Fruit fly (Drosophila melanogaster) whole organism, embryonic: Measurements from ENCODE around the gene Wnt6.

Source experiments
- Awh ChIP-seq: fragments of 200-800 bp; sonication (Bioruptor generic); IDR thresholded peaks from 2 replicates; pipeline ENCODE4, ENCODE4 v1.3.6; 2022; ENCODE audit warnings: missing biosample characterization, missing genetic modification characterization
- B-H1 ChIP-seq: fragments of 200-800 bp; sonication (Bioruptor generic); IDR thresholded peaks from 3 replicates; pipeline ENCODE4 v1.3.6; 2022; ENCODE audit warnings: missing biosample characterization, missing genetic modification characterization
- CG10147 ChIP-seq: fragments of 200-800 bp; sonication (Bioruptor generic); optimal IDR thresholded peaks from 2 replicates; lab custom pipeline; 2019; ENCODE audit warnings: missing biosample characterization, mild to moderate bottlenecking, missing genetic modification characterization, moderate library complexity
- CG10267 ChIP-seq: fragments of 200-800 bp; sonication (Bioruptor generic); optimal IDR thresholded peaks from 2 replicates; lab custom pipeline; 2018; ENCODE audit warnings: missing biosample characterization, mild to moderate bottlenecking, missing genetic modification characterization, moderate library complexity
- CG11093 ChIP-seq: fragments of 200-800 bp; sonication (Bioruptor generic); IDR thresholded peaks from 3 replicates; pipeline ENCODE4 v1.3.6; 2022; ENCODE audit warnings: missing biosample characterization, missing genetic modification characterization
- CG11560 ChIP-seq: fragments of 200-800 bp; sonication (Bioruptor generic); IDR thresholded peaks from 3 replicates; pipeline ENCODE4 v1.3.6; 2022; ENCODE audit warnings: missing biosample characterization, missing genetic modification characterization
- CG12391 ChIP-seq: fragments of 200-800 bp; sonication (Bioruptor generic); optimal IDR thresholded peaks from 3 replicates; lab custom pipeline; 2018; ENCODE audit warnings: missing biosample characterization, mild to moderate bottlenecking, missing genetic modification characterization, moderate library complexity
- CG14441 ChIP-seq: fragments of 200-800 bp; sonication (Bioruptor generic); IDR thresholded peaks from 2 replicates; pipeline ENCODE4 v1.3.6; 2022; ENCODE audit warnings: missing biosample characterization, missing genetic modification characterization
- CG14965 ChIP-seq: fragments of 200-800 bp; sonication (Bioruptor generic); optimal IDR thresholded peaks from 2 replicates; lab custom pipeline; 2016; ENCODE audit warnings: missing biosample characterization, missing genetic modification characterization, borderline replicate concordance
- CG15601 ChIP-seq: fragments of 200-800 bp; sonication (Bioruptor generic); optimal IDR thresholded peaks from 3 replicates; lab custom pipeline; 2019; ENCODE audit warnings: missing biosample characterization, mild to moderate bottlenecking, missing genetic modification characterization, moderate library complexity
- CG17385 ChIP-seq: fragments of 200-800 bp; sonication (Bioruptor generic); optimal IDR thresholded peaks from 3 replicates; lab custom pipeline; 2018; ENCODE audit warnings: missing biosample characterization, mild to moderate bottlenecking, missing genetic modification characterization
- CG1832 ChIP-seq: fragments of 200-800 bp; sonication (Bioruptor generic); optimal IDR thresholded peaks from 2 replicates; lab custom pipeline; 2017; ENCODE audit warnings: missing biosample characterization, mild to moderate bottlenecking, missing genetic modification characterization, inconsistent platforms
- CG18476 ChIP-seq: fragments of 200-800 bp; sonication (Bioruptor generic); optimal IDR thresholded peaks from 2 replicates; lab custom pipeline; 2016; ENCODE audit warnings: missing biosample characterization, mild to moderate bottlenecking, missing genetic modification characterization
- CG2199 ChIP-seq: fragments of 200-800 bp; sonication (Bioruptor generic); IDR thresholded peaks from 3 replicates; pipeline ENCODE4 v1.3.6; 2022; ENCODE audit warnings: missing biosample characterization, missing genetic modification characterization
- CG2875 ChIP-seq: fragments of 200-800 bp; sonication (Bioruptor generic); optimal IDR thresholded peaks from 2 replicates; lab custom pipeline; 2017; ENCODE audit warnings: missing biosample characterization, mild to moderate bottlenecking, missing genetic modification characterization, missing genetic modification reagents
- CG33557 ChIP-seq: fragments of 200-800 bp; sonication (Bioruptor generic); optimal IDR thresholded peaks from 2 replicates; lab custom pipeline; 2019; ENCODE audit warnings: missing biosample characterization, mild to moderate bottlenecking, missing genetic modification characterization, moderate library complexity
- CG43689 ChIP-seq: fragments of 200-800 bp; sonication (Bioruptor generic); IDR thresholded peaks from 2 replicates; pipeline ENCODE4 v1.3.6; 2022; ENCODE audit warnings: missing biosample characterization, missing genetic modification characterization
- CG4404 ChIP-seq: fragments of 200-800 bp; sonication (Bioruptor generic); IDR thresholded peaks from 2 replicates; pipeline ENCODE4 v1.3.6; 2022; ENCODE audit warnings: missing biosample characterization, missing genetic modification characterization
- CG4730 ChIP-seq: fragments of 200-800 bp; sonication (Bioruptor generic); IDR thresholded peaks from 2 replicates; pipeline ENCODE4 v1.3.6; 2022; ENCODE audit warnings: missing biosample characterization, missing genetic modification characterization
- CG5180 ChIP-seq: fragments of 200-800 bp; sonication (Bioruptor generic); optimal IDR thresholded peaks from 3 replicates; lab custom pipeline; 2017; ENCODE audit warnings: missing biosample characterization, missing genetic modification characterization, mild to moderate bottlenecking, moderate library complexity, missing genetic modification reagents
- CG5245 ChIP-seq: fragments of 200-800 bp; sonication (Bioruptor generic); optimal IDR thresholded peaks from 3 replicates; lab custom pipeline; 2016; ENCODE audit warnings: missing biosample characterization, missing genetic modification characterization
- CG6272 ChIP-seq: fragments of 200-800 bp; sonication (Bioruptor generic); IDR thresholded peaks from 2 replicates; pipeline ENCODE4 v1.3.6; 2022; ENCODE audit warnings: missing biosample characterization, missing genetic modification characterization
- CG7372 ChIP-seq: fragments of 200-800 bp; sonication (Bioruptor generic); IDR thresholded peaks from 2 replicates; pipeline ENCODE4 v1.3.6; 2022; ENCODE audit warnings: missing biosample characterization, missing genetic modification characterization
- CG7963 ChIP-seq: fragments of 200-800 bp; sonication (Bioruptor generic); IDR thresholded peaks from 3 replicates; pipeline ENCODE4 v1.3.6; 2022; ENCODE audit warnings: missing biosample characterization, missing genetic modification characterization; ENCODE audit not compliant: partially characterized antibody
- CG8924 ChIP-seq: fragments of 200-800 bp; optimal IDR thresholded peaks from 3 replicates; lab custom pipeline; 2019; ENCODE audit warnings: missing biosample characterization, mild to moderate bottlenecking, missing genetic modification characterization, moderate library complexity
- CG9437 ChIP-seq: fragments of 200-800 bp; sonication (Bioruptor generic); optimal IDR thresholded peaks from 2 replicates; lab custom pipeline; 2018; ENCODE audit warnings: missing biosample characterization, mild to moderate bottlenecking, missing genetic modification characterization
- Camta ChIP-seq: fragments of 200-800 bp; sonication (Bioruptor generic); optimal IDR thresholded peaks from 2 replicates; lab custom pipeline; 2016; ENCODE audit warnings: missing biosample characterization, missing genetic modification characterization
- D ChIP-seq, 2 experiments: fragments of 200-800 bp in 1 of 2; fragments of >200 bp in 1 of 2; sonication (Bioruptor generic) in 1 of 2; optimal IDR thresholded peaks; 2 replicates in 1 of 2; 3 replicates in 1 of 2; lab custom pipeline; 2017; ENCODE audit warnings: mild to moderate bottlenecking in 1 of 2, missing biosample characterization in 1 of 2, missing genetic modification characterization in 1 of 2, missing genetic modification reagents in 1 of 2
- D19A ChIP-seq: fragments of 200-800 bp; optimal IDR thresholded peaks from 3 replicates; lab custom pipeline; 2019; ENCODE audit warnings: missing biosample characterization, mild to moderate bottlenecking, missing genetic modification characterization, moderate library complexity
- Doc3 ChIP-seq: fragments of 200-800 bp; sonication (Bioruptor generic); IDR thresholded peaks from 3 replicates; pipeline ENCODE4 v1.3.6; 2022; ENCODE audit warnings: missing biosample characterization, missing genetic modification characterization; ENCODE audit not compliant: partially characterized antibody
- E2f1 ChIP-seq: fragments of 200-800 bp; sonication (Bioruptor generic); IDR thresholded peaks from 2 replicates; pipeline ENCODE4 v1.3.6; 2022; ENCODE audit warnings: missing biosample characterization, missing genetic modification characterization
- HmgZ ChIP-seq: fragments of 200-800 bp; sonication (Bioruptor generic); optimal IDR thresholded peaks from 2 replicates; lab custom pipeline; 2018; ENCODE audit warnings: missing biosample characterization, mild to moderate bottlenecking, missing genetic modification characterization
- Mes4 ChIP-seq: fragments of 200-800 bp; sonication (Bioruptor generic); optimal IDR thresholded peaks from 2 replicates; lab custom pipeline; 2016; ENCODE audit warnings: missing biosample characterization, missing genetic modification characterization
- NFAT ChIP-seq: fragments of 200-800 bp; sonication (Bioruptor generic); IDR thresholded peaks from 2 replicates; pipeline ENCODE4 v1.3.6; 2022; ENCODE audit warnings: missing biosample characterization, missing genetic modification characterization
- al ChIP-seq: fragments of 200-800 bp; sonication (Bioruptor generic); IDR thresholded peaks from 2 replicates; pipeline ENCODE4 v1.3.6; 2022; ENCODE audit warnings: missing biosample characterization, missing genetic modification characterization
- br ChIP-seq: fragments of >200 bp; optimal IDR thresholded peaks from 2 replicates; lab custom pipeline; 2017
- cad ChIP-seq: fragments of >200 bp; optimal IDR thresholded peaks from 2 replicates; lab custom pipeline; 2017; ENCODE audit warnings: missing biosample characterization, missing genetic modification characterization
- cato ChIP-seq: fragments of 200-800 bp; sonication (Bioruptor generic); optimal IDR thresholded peaks from 2 replicates; lab custom pipeline; 2016; ENCODE audit warnings: missing biosample characterization, missing genetic modification characterization, borderline replicate concordance
- chif ChIP-seq, 2 experiments: fragments of 200-800 bp; sonication (Bioruptor generic); optimal IDR thresholded peaks; 3 replicates each; lab custom pipeline; 2016; ENCODE audit warnings: missing biosample characterization in 2 of 2, missing genetic modification characterization in 2 of 2
- crc ChIP-seq: fragments of 200-800 bp; sonication (Bioruptor generic); optimal IDR thresholded peaks from 2 replicates; lab custom pipeline; 2016; ENCODE audit warnings: missing biosample characterization, missing genetic modification characterization
- crol ChIP-seq: fragments of 200-800 bp; sonication (Bioruptor generic); IDR thresholded peaks from 2 replicates; pipeline ENCODE4 v1.3.6; 2022; ENCODE audit warnings: missing biosample characterization, missing genetic modification characterization
- gsb-n ChIP-seq: fragments of 200-800 bp; sonication (Bioruptor generic); optimal IDR thresholded peaks from 3 replicates; lab custom pipeline; 2018; ENCODE audit warnings: missing biosample characterization, mild to moderate bottlenecking, missing genetic modification characterization
- ham ChIP-seq: fragments of 200-800 bp; sonication (Bioruptor generic); IDR thresholded peaks from 2 replicates; pipeline ENCODE4 v1.3.6; 2022; ENCODE audit warnings: missing biosample characterization, missing genetic modification characterization
- jigr1 ChIP-seq: fragments of 200-800 bp; sonication (Bioruptor generic); IDR thresholded peaks from 3 replicates; pipeline ENCODE4 v1.3.6; 2022; ENCODE audit warnings: missing biosample characterization, missing genetic modification characterization
- mld ChIP-seq: fragments of 200-800 bp; sonication (Bioruptor generic); IDR thresholded peaks from 3 replicates; pipeline ENCODE4 v1.3.6; 2022; ENCODE audit warnings: missing biosample characterization, missing genetic modification characterization; ENCODE audit not compliant: partially characterized antibody
- nerfin-2 ChIP-seq: fragments of 200-800 bp; sonication (Bioruptor generic); IDR thresholded peaks from 2 replicates; pipeline ENCODE4 v1.3.6; 2022; ENCODE audit warnings: missing biosample characterization, missing genetic modification characterization; ENCODE audit not compliant: partially characterized antibody
- slbo ChIP-seq: fragments of 200-800 bp; sonication (Bioruptor generic); IDR thresholded peaks from 2 replicates; pipeline ENCODE4 v1.3.6; 2022; ENCODE audit warnings: missing biosample characterization, missing genetic modification characterization
- slp2 ChIP-seq: fragments of 200-800 bp; sonication (Bioruptor generic); optimal IDR thresholded peaks from 2 replicates; lab custom pipeline; 2016; ENCODE audit warnings: missing biosample characterization, missing genetic modification characterization
- sr ChIP-seq: fragments of 200-800 bp; sonication (Bioruptor generic); IDR thresholded peaks from 3 replicates; pipeline ENCODE4 v1.3.6; 2022; ENCODE audit warnings: missing biosample characterization, missing genetic modification characterization
- unc-4 ChIP-seq: fragments of 200-800 bp; sonication (Bioruptor generic); IDR thresholded peaks from 2 replicates; pipeline ENCODE4 v1.3.6; 2022; ENCODE audit warnings: missing biosample characterization, missing genetic modification characterization; ENCODE audit not compliant: partially characterized antibody
- vnd ChIP-seq: fragments of 200-800 bp; sonication (Bioruptor generic); IDR thresholded peaks from 3 replicates; pipeline ENCODE4 v1.3.6; 2022; ENCODE audit warnings: missing biosample characterization, missing genetic modification characterization; ENCODE audit not compliant: partially characterized antibody

Gene Wnt6

DNA sequence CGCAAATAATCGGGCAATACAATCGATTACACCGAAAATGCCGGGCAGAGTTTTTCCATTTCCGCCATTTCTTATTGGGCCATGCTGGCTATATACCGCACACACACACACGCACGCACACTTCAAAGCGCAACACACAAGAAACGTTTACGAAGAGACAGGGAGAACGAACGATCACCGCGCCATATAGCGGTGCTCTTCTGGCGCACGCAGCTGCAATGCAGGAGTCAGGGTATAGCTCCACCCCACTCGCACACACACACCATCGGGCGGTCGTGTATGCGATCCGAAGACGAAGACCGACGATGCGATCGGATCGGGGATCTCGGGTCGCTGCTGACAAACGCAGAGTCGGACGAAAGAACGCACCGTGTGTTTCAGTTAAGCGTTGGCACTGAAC is 26.7 kb upstream of the Wnt6 start, which contains the start of gene wg (continued):
- no peak for TF ChIP-seq CG11093 (GFP tag; lab: Robert Waterston, UW)
- TF ChIP-seq ham (GFP tag; lab: Robert Waterston, UW), result no peak
- no peak for TF ChIP-seq CG10267
- TF ChIP-seq CG4404 (GFP tag; lab: Robert Waterston, UW), result no peak
- 0 out of 3 replicates have a peak, but pooled peaks have one; percentile 37 for TF ChIP-seq sr (GFP tag; lab: Robert Waterston, UW)
- no peak for TF ChIP-seq br (lab: Kevin White, UChicago)
- TF ChIP-seq cato, result no peak
- peak in 1 of 2 experiments; percentile 47 for TF ChIP-seq chif (GFP tag; optimal IDR thresholded peaks at IDR 0.05; lab: Kevin White, UChicago)
- no peak for TF ChIP-seq CG10147
- no peak for TF ChIP-seq Camta (GFP tag; lab: Kevin White, UChicago)
- no peak for TF ChIP-seq CG2875
- peak; percentile 34 for TF ChIP-seq CG5180 (GFP tag; lab: Kevin White, UChicago)
- TF ChIP-seq CG11560 (tag; lab: Robert Waterston, UW), result no peak
- TF ChIP-seq mld (GFP tag; lab: Robert Waterston, UW), result no peak
- TF ChIP-seq al (GFP tag; lab: Robert Waterston, UW), result no peak
- peak; percentile 88 for TF ChIP-seq CG2199 (GFP tag; lab: Robert Waterston, UW)
- TF ChIP-seq CG7963 (GFP tag; lab: Robert Waterston, UW), result 0 out of 3 replicates have a peak, but pooled peaks have one; percentile 40
- peak; percentile 35 for TF ChIP-seq HmgZ (tag; lab: Kevin White, UChicago)
- no peak for TF ChIP-seq CG18476 (GFP tag; lab: Kevin White, UChicago)
- peak; percentile 98 for TF ChIP-seq CG1832 (GFP tag; lab: Kevin White, UChicago)
- no peak for TF ChIP-seq CG43689 (GFP tag; lab: Robert Waterston, UW)
- no peak for TF ChIP-seq jigr1 (GFP tag; lab: Robert Waterston, UW)
- TF ChIP-seq slp2 (GFP tag; lab: Kevin White, UChicago), result no peak
- TF ChIP-seq nerfin-2 (GFP tag; lab: Robert Waterston, UW), result no peak
- no peak for TF ChIP-seq B-H1 (GFP tag; lab: Robert Waterston, UW)
- no peak for TF ChIP-seq CG14965
- no peak for TF ChIP-seq crc
- peak; percentile 44 for TF ChIP-seq cad
- TF ChIP-seq crol, result peak; percentile 50
- no peak for TF ChIP-seq CG15601 (tag; lab: Kevin White, UChicago)
- TF ChIP-seq CG6272 (GFP tag; lab: Robert Waterston, UW), result peak; percentile 32; the same call in 1 of the 2 replicates
- no peak for TF ChIP-seq vnd
- TF ChIP-seq slbo (GFP tag; lab: Robert Waterston, UW), result peak; percentile 40; the same call in 1 of the 2 replicates
- peak; percentile 43 for TF ChIP-seq Mes4 (GFP tag; lab: Kevin White, UChicago)
- TF ChIP-seq D (optimal IDR thresholded peaks at IDR 0.05; lab: Kevin White, UChicago), result peak; percentile 70
- no peak for TF ChIP-seq D (GFP tag; optimal IDR thresholded peaks at IDR 0.05; lab: Kevin White, UChicago)
- no peak for TF ChIP-seq CG4730 (GFP tag; lab: Robert Waterston, UW)
- no peak for TF ChIP-seq D19A (tag; lab: Kevin White, UChicago)
- no peak for TF ChIP-seq E2f1 (GFP tag; lab: Robert Waterston, UW)
- no peak for TF ChIP-seq CG14441 (GFP tag; lab: Robert Waterston, UW)
- no peak for TF ChIP-seq CG7372 (GFP tag; lab: Robert Waterston, UW)
- TF ChIP-seq Doc3 (GFP tag; lab: Robert Waterston, UW), result no peak
- peak; percentile 15; the same call in 1 of the 2 replicates for TF ChIP-seq unc-4
- TF ChIP-seq CG33557, result peak; percentile 31
- TF ChIP-seq NFAT (GFP tag; lab: Robert Waterston, UW), result peak; percentile 29; the same call in 1 of the 2 replicates
- no peak for TF ChIP-seq CG5245
- peak; percentile 12 for TF ChIP-seq CG12391 (tag; lab: Kevin White, UChicago)
- no peak for TF ChIP-seq Awh (GFP tag; lab: Robert Waterston, UW)
- peak; percentile 15 for TF ChIP-seq gsb-n
- no peak for TF ChIP-seq CG9437
- peak; percentile 42 for TF ChIP-seq CG8924 (tag; lab: Kevin White, UChicago)
- TF ChIP-seq CG17385 (GFP tag; lab: Kevin White, UChicago), result peak; percentile 12
